Worm (Caenorhabditis elegans) whole organism, L3 larva: ENCODE results near the gene R08C7.8.

ENCODE experiments used
- R02D3.7 ChIP-seq: fragments of 150-350 bp; optimal IDR thresholded peaks from 2 replicates; lab custom pipeline; 2014; ENCODE audit warnings: missing biosample characterization, missing genetic modification characterization
- ZK546.5 ChIP-seq: sonication (generic microtip); optimal IDR thresholded peaks from 2 replicates; lab custom pipeline; 2017; ENCODE audit warnings: missing biosample characterization, missing genetic modification characterization
- aly-2 ChIP-seq: fragments of 150-350 bp; optimal IDR thresholded peaks from 2 replicates; lab custom pipeline; 2014; ENCODE audit warnings: missing biosample characterization, missing genetic modification characterization
- ama-1 ChIP-seq: fragments of 150-350 bp; optimal IDR thresholded peaks from 2 replicates; lab custom pipeline; 2018
- ceh-16 ChIP-seq: sonication (generic microtip); optimal IDR thresholded peaks from 2 replicates; lab custom pipeline; 2017; ENCODE audit warnings: missing biosample characterization, missing genetic modification characterization
- ceh-28 ChIP-seq: fragments of 150-350 bp; optimal IDR thresholded peaks from 2 replicates; lab custom pipeline; 2014; ENCODE audit warnings: missing biosample characterization, missing genetic modification reagents, missing genetic modification characterization
- ceh-82 ChIP-seq: fragments of 150-350 bp; optimal IDR thresholded peaks from 2 replicates; lab custom pipeline; 2014; ENCODE audit warnings: missing biosample characterization, missing genetic modification characterization
- ceh-9 ChIP-seq: sonication (generic microtip); optimal IDR thresholded peaks from 2 replicates; lab custom pipeline; 2018; ENCODE audit warnings: missing biosample characterization, missing genetic modification characterization
- daf-12 ChIP-seq: fragments of 150-350 bp; optimal IDR thresholded peaks from 2 replicates; lab custom pipeline; 2014; ENCODE audit warnings: missing biosample characterization, missing genetic modification reagents, missing genetic modification characterization
- egl-27 ChIP-seq: sonication (generic microtip); optimal IDR thresholded peaks from 4 replicates; lab custom pipeline; 2017; ENCODE audit warnings: missing biosample characterization, missing genetic modification reagents, missing genetic modification characterization
- egl-5 ChIP-seq: fragments of 150-350 bp; optimal IDR thresholded peaks from 2 replicates; lab custom pipeline; 2017; ENCODE audit warnings: missing biosample characterization, missing genetic modification reagents, missing genetic modification characterization, inconsistent platforms
- elt-1 ChIP-seq: fragments of 150-350 bp; optimal IDR thresholded peaks from 2 replicates; lab custom pipeline; 2014; ENCODE audit warnings: missing biosample characterization, missing genetic modification characterization
- elt-2 ChIP-seq: sonication (generic microtip); optimal IDR thresholded peaks from 2 replicates; lab custom pipeline; 2016; ENCODE audit warnings: missing genetic modification reagents, mild to moderate bottlenecking, missing genetic modification characterization, missing compliant biosample characterization
- elt-3 ChIP-seq, 3 experiments: fragments of 150-350 bp in 1 of 3; sonication (generic microtip) in 2 of 3; optimal IDR thresholded peaks; 2 replicates in 2 of 3; 4 replicates in 1 of 3; lab custom pipeline; 2014 to 2017; ENCODE audit warnings: missing biosample characterization in 3 of 3, missing genetic modification characterization in 3 of 3
- eor-1 ChIP-seq, 2 experiments: fragments of 150-350 bp; optimal IDR thresholded peaks; 2 replicates each; lab custom pipeline; 2014 to 2018; ENCODE audit warnings: missing biosample characterization in 2 of 2, missing genetic modification characterization in 2 of 2
- fkh-10 ChIP-seq: sonication (generic microtip); optimal IDR thresholded peaks from 2 replicates; lab custom pipeline; 2017; ENCODE audit warnings: missing biosample characterization, missing genetic modification reagents, missing genetic modification characterization
- fkh-2 ChIP-seq: fragments of 150-350 bp; optimal IDR thresholded peaks from 2 replicates; lab custom pipeline; 2014; ENCODE audit warnings: missing biosample characterization, missing genetic modification reagents, missing genetic modification characterization
- hmg-11 ChIP-seq: sonication (generic microtip); optimal IDR thresholded peaks from 2 replicates; lab custom pipeline; 2016; ENCODE audit warnings: missing genetic modification characterization, missing compliant biosample characterization
- jun-1 ChIP-seq: fragments of 150-350 bp; optimal IDR thresholded peaks from 2 replicates; lab custom pipeline; 2014; ENCODE audit warnings: missing biosample characterization, missing genetic modification reagents, missing genetic modification characterization
- lin-15B ChIP-seq: fragments of 150-350 bp; optimal IDR thresholded peaks from 2 replicates; lab custom pipeline; 2014; ENCODE audit warnings: missing biosample characterization, missing genetic modification characterization
- lin-39 ChIP-seq: fragments of 150-350 bp; optimal IDR thresholded peaks from 2 replicates; lab custom pipeline; 2018; ENCODE audit warnings: missing biosample characterization, missing genetic modification reagents, missing genetic modification characterization
- mdl-1 ChIP-seq: fragments of 150-350 bp; optimal IDR thresholded peaks from 2 replicates; lab custom pipeline; 2014; ENCODE audit warnings: missing biosample characterization, missing genetic modification characterization
- mml-1 ChIP-seq: fragments of 150-350 bp; sonication (generic microtip); optimal IDR thresholded peaks from 3 replicates; lab custom pipeline; 2014; ENCODE audit warnings: missing biosample characterization, missing genetic modification characterization
- nfya-1 ChIP-seq: sonication (generic microtip); optimal IDR thresholded peaks from 2 replicates; lab custom pipeline; 2017; ENCODE audit warnings: missing genetic modification characterization, mild to moderate bottlenecking, missing compliant biosample characterization, antibody characterized with exemption, moderate library complexity; ENCODE audit not compliant: insufficient read depth
- nhr-11 ChIP-seq: fragments of 150-350 bp; optimal IDR thresholded peaks from 2 replicates; lab custom pipeline; 2014; ENCODE audit warnings: missing biosample characterization, missing genetic modification characterization
- nhr-12 ChIP-seq: fragments of 150-350 bp; optimal IDR thresholded peaks from 2 replicates; lab custom pipeline; 2014; ENCODE audit warnings: missing biosample characterization, missing genetic modification characterization
- nhr-23 ChIP-seq: fragments of 150-350 bp; optimal IDR thresholded peaks from 2 replicates; lab custom pipeline; 2014; ENCODE audit warnings: missing biosample characterization, missing genetic modification reagents, missing genetic modification characterization
- nhr-237 ChIP-seq: fragments of 150-350 bp; optimal IDR thresholded peaks from 2 replicates; lab custom pipeline; 2014; ENCODE audit warnings: missing biosample characterization, missing genetic modification characterization
- nhr-25 ChIP-seq: sonication (generic microtip); optimal IDR thresholded peaks from 2 replicates; lab custom pipeline; 2017; ENCODE audit warnings: missing biosample characterization, missing genetic modification characterization
- nhr-28 ChIP-seq: fragments of 150-350 bp; optimal IDR thresholded peaks from 2 replicates; lab custom pipeline; 2014; ENCODE audit warnings: missing biosample characterization, missing genetic modification characterization
- nhr-43 ChIP-seq: sonication (generic microtip); optimal IDR thresholded peaks from 2 replicates; lab custom pipeline; 2016; ENCODE audit warnings: mild to moderate bottlenecking, missing genetic modification characterization, missing compliant biosample characterization; ENCODE audit not compliant: poor library complexity, severe bottlenecking
- nhr-67 ChIP-seq: fragments of 150-350 bp; optimal IDR thresholded peaks from 2 replicates; lab custom pipeline; 2014; ENCODE audit warnings: missing biosample characterization, missing genetic modification characterization
- nhr-76 ChIP-seq: fragments of 150-350 bp; sonication (generic microtip); optimal IDR thresholded peaks from 5 replicates; lab custom pipeline; 2014; ENCODE audit warnings: missing biosample characterization, missing genetic modification characterization
- nhr-77 ChIP-seq: fragments of 150-350 bp; optimal IDR thresholded peaks from 2 replicates; lab custom pipeline; 2014; ENCODE audit warnings: missing biosample characterization, missing genetic modification characterization
- pha-4 ChIP-seq: fragments of 150-350 bp; optimal IDR thresholded peaks from 2 replicates; lab custom pipeline; 2014; ENCODE audit warnings: missing biosample characterization, missing genetic modification reagents, missing genetic modification characterization
- pqm-1 ChIP-seq: fragments of 150-350 bp; optimal IDR thresholded peaks from 2 replicates; lab custom pipeline; 2017; ENCODE audit warnings: missing biosample characterization, missing genetic modification characterization, inconsistent platforms
- sea-2 ChIP-seq: fragments of 150-350 bp; sonication (generic microtip); optimal IDR thresholded peaks from 4 replicates; lab custom pipeline; 2014; ENCODE audit warnings: missing biosample characterization, missing genetic modification reagents, missing genetic modification characterization
- skn-1 ChIP-seq: fragments of 150-350 bp; optimal IDR thresholded peaks from 2 replicates; lab custom pipeline; 2014; ENCODE audit warnings: missing biosample characterization, missing genetic modification characterization
- snpc-4 ChIP-seq: fragments of 150-350 bp; optimal IDR thresholded peaks from 2 replicates; lab custom pipeline; 2014; ENCODE audit warnings: missing biosample characterization, missing genetic modification characterization
- tbx-2 ChIP-seq: sonication (generic microtip); optimal IDR thresholded peaks from 2 replicates; lab custom pipeline; 2016; ENCODE audit warnings: mild to moderate bottlenecking, missing genetic modification characterization, missing compliant biosample characterization
- unc-39 ChIP-seq: sonication (generic microtip); optimal IDR thresholded peaks from 4 replicates; lab custom pipeline; 2017; ENCODE audit warnings: missing biosample characterization, missing genetic modification characterization
- unc-62 ChIP-seq: fragments of 150-350 bp; sonication (generic microtip); optimal IDR thresholded peaks from 4 replicates; lab custom pipeline; 2014; ENCODE audit warnings: missing biosample characterization, missing genetic modification reagents, missing genetic modification characterization
- zag-1 ChIP-seq: fragments of 150-350 bp; optimal IDR thresholded peaks from 2 replicates; lab custom pipeline; 2014; ENCODE audit warnings: missing biosample characterization, missing genetic modification characterization
- ztf-11 ChIP-seq: fragments of 150-350 bp; optimal IDR thresholded peaks from 2 replicates; lab custom pipeline; 2014; ENCODE audit warnings: missing biosample characterization, missing genetic modification characterization
- ztf-4 ChIP-seq: fragments of 150-350 bp; optimal IDR thresholded peaks from 2 replicates; lab custom pipeline; 2014; ENCODE audit warnings: missing biosample characterization, missing genetic modification characterization

The R08C7.8 gene

ce11 chrIV:4459342-4459741, 25.0 kb upstream of the R08C7.8 start:
- TF ChIP-seq ztf-4 = no peak
- no peak for TF ChIP-seq ceh-28 (tag; lab: Kevin White, UChicago)
- no peak for TF ChIP-seq nhr-12
- TF ChIP-seq nhr-67 (tag; lab: Kevin White, UChicago) = no peak
- TF ChIP-seq fkh-10 (GFP tag; lab: Kevin White, UChicago) = no peak
- no peak for TF ChIP-seq tbx-2 (tag; lab: Kevin White, UChicago)
- TF ChIP-seq ama-1 (lab: Kevin White, UChicago) = no peak
- TF ChIP-seq jun-1 (tag; lab: Kevin White, UChicago) = no peak
- TF ChIP-seq nfya-1 (tag; lab: Kevin White, UChicago) = no peak

- no peak for TF ChIP-seq nhr-23 (tag; lab: Kevin White, UChicago)
- no peak for TF ChIP-seq mml-1 (tag; lab: Kevin White, UChicago)
- no peak for TF ChIP-seq elt-3 (tag; optimal IDR thresholded peaks at IDR 0.05; lab: Kevin White, UChicago)
- TF ChIP-seq eor-1 (tag; optimal IDR thresholded peaks at IDR 0.05; lab: Kevin White, UChicago) = no peak
- no peak for TF ChIP-seq aly-2 (tag; lab: Kevin White, UChicago)
- TF ChIP-seq fkh-2 (tag; lab: Kevin White, UChicago) = no peak
- no peak for TF ChIP-seq nfya-1 (tag; lab: Kevin White, UChicago)
- no peak for TF ChIP-seq lin-39 (tag; lab: Kevin White, UChicago)
- no peak for TF ChIP-seq snpc-4 (tag; lab: Kevin White, UChicago)
- no peak for TF ChIP-seq nhr-67 (tag; lab: Kevin White, UChicago)
- no peak for TF ChIP-seq nhr-237 (tag; lab: Kevin White, UChicago)
- no peak for TF ChIP-seq unc-62
- no peak for TF ChIP-seq nhr-43 (tag; lab: Kevin White, UChicago)
Measured at ce11 chrIV:4456658-4457057, 22.3 kb upstream of the R08C7.8 start.

DNA sequence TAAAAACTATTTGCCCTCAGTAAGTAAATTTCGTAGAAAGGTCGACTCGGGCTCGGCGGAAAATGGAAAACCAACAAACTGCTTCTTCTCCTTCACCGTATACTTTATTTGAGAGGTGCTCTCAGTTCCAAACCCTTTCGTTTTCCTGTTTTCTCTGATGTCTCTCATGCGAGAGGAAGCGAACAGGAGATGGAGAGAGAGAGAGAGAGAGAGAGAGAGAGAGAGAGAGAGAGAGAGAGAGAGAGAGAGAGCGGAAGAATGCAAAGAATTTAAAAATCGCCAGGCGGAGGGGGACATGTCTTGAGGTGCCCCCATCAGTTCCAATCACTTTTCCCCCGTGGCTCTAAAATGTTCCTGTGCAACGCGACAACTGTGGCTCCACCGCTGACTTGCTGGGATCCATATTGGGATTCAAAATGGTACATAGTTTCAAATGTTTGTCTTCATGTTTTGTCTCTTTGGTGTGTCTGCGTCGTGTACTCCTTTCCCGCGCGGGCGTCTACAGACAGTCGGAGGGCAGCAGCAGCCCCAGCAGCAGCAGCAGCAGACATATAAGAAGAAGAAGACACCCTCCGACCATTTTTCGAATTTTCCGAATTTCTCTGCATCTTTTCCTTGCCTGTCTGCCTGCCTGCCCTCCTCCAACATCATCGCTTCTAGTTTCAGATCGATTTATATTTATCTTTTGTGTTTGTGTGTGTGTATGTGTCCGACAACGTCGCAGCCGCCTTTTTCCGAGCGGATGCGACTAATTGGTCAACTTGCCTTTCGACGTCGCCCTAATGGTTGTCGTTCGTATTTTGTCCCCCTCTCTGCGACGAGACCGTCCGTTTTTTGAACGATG, 20.2 kb upstream of the R08C7.8 start, which contains the start of gene R08C7.11:
Gene R08C7.11 (minus strand): TSS at position 608 of the 844 bp plus-strand sequence.
- peak; percentile 67 for TF ChIP-seq pha-4
- no peak for TF ChIP-seq nhr-11 (tag; lab: Kevin White, UChicago)
- TF ChIP-seq jun-1 (tag; lab: Kevin White, UChicago) = no peak
- TF ChIP-seq unc-39 = no peak
- TF ChIP-seq mml-1 (tag; lab: Kevin White, UChicago) = no peak
- TF ChIP-seq unc-62 = no peak
- peak in 1 of 3 experiments; percentile 17 for TF ChIP-seq elt-3 (tag; optimal IDR thresholded peaks at IDR 0.05; lab: Kevin White, UChicago)
- TF ChIP-seq eor-1 (tag; optimal IDR thresholded peaks at IDR 0.05; lab: Kevin White, UChicago) = no peak
- no peak for TF ChIP-seq ceh-16 (tag; lab: Kevin White, UChicago)
- no peak for TF ChIP-seq fkh-10 (GFP tag; lab: Kevin White, UChicago)
- peak; percentile 68 for TF ChIP-seq nhr-23 (tag; lab: Kevin White, UChicago)
- TF ChIP-seq snpc-4 (tag; lab: Kevin White, UChicago) = peak; percentile 1
- TF ChIP-seq ceh-9 (tag; lab: Kevin White, UChicago) = no peak
- peak; percentile 78 for TF ChIP-seq nhr-25
- TF ChIP-seq egl-27 (tag; lab: Kevin White, UChicago) = no peak
- no peak for TF ChIP-seq pqm-1 (tag; lab: Kevin White, UChicago)
- TF ChIP-seq nhr-43 (tag; lab: Kevin White, UChicago) = peak; percentile 23
- no peak for TF ChIP-seq fkh-2 (tag; lab: Kevin White, UChicago)
- TF ChIP-seq egl-5 (tag; lab: Kevin White, UChicago) = no peak
- peak; percentile 31 for TF ChIP-seq lin-39 (tag; lab: Kevin White, UChicago)
- peak; percentile 14 for TF ChIP-seq elt-2 (tag; lab: Kevin White, UChicago)
- no peak for TF ChIP-seq elt-1 (tag; lab: Kevin White, UChicago)
- TF ChIP-seq ceh-28 (tag; lab: Kevin White, UChicago) = peak; percentile 34
- TF ChIP-seq ZK546.5 (tag; lab: Kevin White, UChicago) = no peak
- no peak for TF ChIP-seq ztf-4
- no peak for TF ChIP-seq zag-1 (tag; lab: Kevin White, UChicago)
- no peak for TF ChIP-seq aly-2 (tag; lab: Kevin White, UChicago)
- no peak for TF ChIP-seq daf-12
- no peak for TF ChIP-seq nhr-77
- TF ChIP-seq nhr-76 (tag; lab: Kevin White, UChicago) = no peak
- no peak for TF ChIP-seq nhr-67 (tag; lab: Kevin White, UChicago)
- TF ChIP-seq ceh-82 (tag; lab: Kevin White, UChicago) = no peak
- no peak for TF ChIP-seq nhr-12
- no peak for TF ChIP-seq skn-1 (tag; lab: Kevin White, UChicago)
- no peak for TF ChIP-seq sea-2 (GFP tag; lab: Kevin White, UChicago)
- TF ChIP-seq nhr-237 (tag; lab: Kevin White, UChicago) = no peak
- TF ChIP-seq tbx-2 (tag; lab: Kevin White, UChicago) = no peak
- no peak for TF ChIP-seq hmg-11 (tag; lab: Kevin White, UChicago)
- TF ChIP-seq ztf-11 (tag; lab: Kevin White, UChicago) = no peak
- TF ChIP-seq nhr-28 = no peak
- TF ChIP-seq R02D3.7 = no peak
- TF ChIP-seq ama-1 (lab: Kevin White, UChicago) = no peak
- TF ChIP-seq lin-15B (tag; lab: Kevin White, UChicago) = no peak
- no peak for TF ChIP-seq mdl-1 (tag; lab: Kevin White, UChicago)
